Fruit fly (Drosophila melanogaster) whole organism, embryonic: Measurements from ENCODE around the gene Gycbeta100B.

Source experiments
- ATbp ChIP-seq: fragments of 200-800 bp; sonication (Bioruptor generic); optimal IDR thresholded peaks from 2 replicates; lab custom pipeline; 2017; ENCODE audit warnings: missing biosample characterization, mild to moderate bottlenecking, missing genetic modification characterization, missing genetic modification reagents
- Atf-2 ChIP-seq: fragments of 200-800 bp; sonication (Bioruptor generic); optimal IDR thresholded peaks from 2 replicates; lab custom pipeline; 2016; ENCODE audit warnings: missing biosample characterization, missing genetic modification characterization
- Awh ChIP-seq: fragments of 200-800 bp; sonication (Bioruptor generic); IDR thresholded peaks from 2 replicates; pipeline ENCODE4, ENCODE4 v1.3.6; 2022; ENCODE audit warnings: missing biosample characterization, missing genetic modification characterization
- CG10209 ChIP-seq: fragments of 200-800 bp; sonication (Bioruptor generic); optimal IDR thresholded peaks from 3 replicates; lab custom pipeline; 2017; ENCODE audit warnings: missing biosample characterization, mild to moderate bottlenecking, missing genetic modification characterization, missing genetic modification reagents
- CG10321 ChIP-seq: fragments of 200-800 bp; sonication (Bioruptor generic); IDR thresholded peaks from 2 replicates; pipeline ENCODE4 v1.3.6; 2022; ENCODE audit warnings: missing biosample characterization, missing genetic modification characterization
- CG11247 ChIP-seq: fragments of 200-800 bp; sonication (Bioruptor generic); IDR thresholded peaks from 2 replicates; pipeline ENCODE4 v1.3.6; 2022; ENCODE audit warnings: missing biosample characterization, missing genetic modification characterization
- CG11398 ChIP-seq: fragments of 200-800 bp; sonication (Bioruptor generic); optimal IDR thresholded peaks from 2 replicates; lab custom pipeline; 2016; ENCODE audit warnings: missing biosample characterization, missing genetic modification characterization
- CG11504 ChIP-seq: fragments of 200-800 bp; sonication (Bioruptor generic); optimal IDR thresholded peaks from 3 replicates; lab custom pipeline; 2019; ENCODE audit warnings: missing biosample characterization, mild to moderate bottlenecking, missing genetic modification characterization, moderate library complexity
- CG11560 ChIP-seq: fragments of 200-800 bp; sonication (Bioruptor generic); IDR thresholded peaks from 3 replicates; pipeline ENCODE4 v1.3.6; 2022; ENCODE audit warnings: missing biosample characterization, missing genetic modification characterization
- CG12155 ChIP-seq: fragments of 200-800 bp; sonication (Bioruptor generic); optimal IDR thresholded peaks from 3 replicates; lab custom pipeline; 2016; ENCODE audit warnings: missing biosample characterization, missing genetic modification characterization
- CG13123 ChIP-seq: fragments of 200-800 bp; sonication (Bioruptor generic); optimal IDR thresholded peaks from 2 replicates; lab custom pipeline; 2016; ENCODE audit warnings: missing biosample characterization, missing genetic modification characterization
- CG14441 ChIP-seq: fragments of 200-800 bp; sonication (Bioruptor generic); IDR thresholded peaks from 2 replicates; pipeline ENCODE4 v1.3.6; 2022; ENCODE audit warnings: missing biosample characterization, missing genetic modification characterization
- CG14710 ChIP-seq: fragments of 200-800 bp; sonication (Bioruptor generic); optimal IDR thresholded peaks from 3 replicates; lab custom pipeline; 2019; ENCODE audit warnings: missing biosample characterization, mild to moderate bottlenecking, missing genetic modification characterization, moderate library complexity
- CG14965 ChIP-seq: fragments of 200-800 bp; sonication (Bioruptor generic); optimal IDR thresholded peaks from 2 replicates; lab custom pipeline; 2016; ENCODE audit warnings: missing biosample characterization, missing genetic modification characterization, borderline replicate concordance
- CG1603 ChIP-seq: fragments of 200-800 bp; sonication (Bioruptor generic); optimal IDR thresholded peaks from 2 replicates; lab custom pipeline; 2019; ENCODE audit warnings: missing biosample characterization, mild to moderate bottlenecking, missing genetic modification characterization, moderate library complexity
- CG17359 ChIP-seq: fragments of 200-800 bp; sonication (Bioruptor generic); optimal IDR thresholded peaks from 3 replicates; lab custom pipeline; 2018; ENCODE audit warnings: missing biosample characterization, mild to moderate bottlenecking, missing genetic modification characterization, moderate library complexity
- CG17361 ChIP-seq: fragments of 200-800 bp; sonication (Bioruptor generic); IDR thresholded peaks from 3 replicates; pipeline ENCODE4 v1.3.6; 2022; ENCODE audit warnings: missing biosample characterization, missing genetic modification characterization
- CG3163 ChIP-seq: fragments of 200-800 bp; sonication (Bioruptor generic); optimal IDR thresholded peaks from 3 replicates; lab custom pipeline; 2016; ENCODE audit warnings: missing biosample characterization, missing genetic modification characterization
- CG34422 ChIP-seq: fragments of 200-800 bp; sonication (Bioruptor generic); IDR thresholded peaks from 3 replicates; pipeline ENCODE4 v1.3.6; 2022; ENCODE audit warnings: missing biosample characterization, missing genetic modification characterization
- CG3726 ChIP-seq: fragments of 200-800 bp; sonication (Bioruptor generic); IDR thresholded peaks from 3 replicates; pipeline ENCODE4, ENCODE4 v1.3.6; 2022; ENCODE audit warnings: missing biosample characterization, missing genetic modification characterization
- CG6854 ChIP-seq: fragments of 200-800 bp; sonication (Bioruptor generic); optimal IDR thresholded peaks from 3 replicates; lab custom pipeline; 2017; ENCODE audit warnings: missing biosample characterization, mild to moderate bottlenecking, missing genetic modification characterization
- CG7786 ChIP-seq: fragments of 200-800 bp; sonication (Bioruptor generic); optimal IDR thresholded peaks from 2 replicates; lab custom pipeline; 2016; ENCODE audit warnings: missing biosample characterization, missing genetic modification characterization
- Dip2 ChIP-seq: fragments of 200-800 bp; sonication (Bioruptor generic); IDR thresholded peaks from 2 replicates; pipeline ENCODE4 v1.3.6; 2022; ENCODE audit warnings: missing biosample characterization, missing genetic modification characterization
- Fer1 ChIP-seq: fragments of 200-800 bp; sonication (Bioruptor generic); optimal IDR thresholded peaks from 2 replicates; lab custom pipeline; 2017; ENCODE audit warnings: missing biosample characterization, mild to moderate bottlenecking, missing genetic modification characterization
- HHEX ChIP-seq: fragments of 200-800 bp; sonication (Bioruptor generic); optimal IDR thresholded peaks from 3 replicates; lab custom pipeline; 2017; ENCODE audit warnings: missing biosample characterization, mild to moderate bottlenecking, missing genetic modification characterization, missing genetic modification reagents
- Hr3 ChIP-seq: fragments of 200-800 bp; sonication (Bioruptor generic); optimal IDR thresholded peaks from 3 replicates; lab custom pipeline; 2016; ENCODE audit warnings: missing biosample characterization, missing genetic modification characterization
- NK7.1 ChIP-seq: fragments of 200-800 bp; sonication (Bioruptor generic); optimal IDR thresholded peaks from 3 replicates; lab custom pipeline; 2016; ENCODE audit warnings: missing biosample characterization, missing genetic modification characterization
- Nf-YA ChIP-seq: fragments of 200-800 bp; sonication (Bioruptor generic); IDR thresholded peaks from 2 replicates; pipeline ENCODE4 v1.3.6; 2022; ENCODE audit warnings: missing biosample characterization, missing genetic modification characterization
- Nf-YC ChIP-seq: fragments of 200-800 bp; optimal IDR thresholded peaks from 3 replicates; lab custom pipeline; 2019; ENCODE audit warnings: missing biosample characterization, mild to moderate bottlenecking, missing genetic modification characterization, moderate library complexity
- Trl ChIP-seq, 3 experiments: fragments of >200 bp in 2 of 3; fragments of 200-800 bp in 1 of 3; sonication (Bioruptor generic) in 1 of 3; optimal IDR thresholded peaks; 2 replicates in 1 of 3; 3 replicates in 2 of 3; lab custom pipeline; 2016 to 2017; ENCODE audit warnings: missing biosample characterization in 1 of 3, missing genetic modification characterization in 1 of 3
- amos ChIP-seq: fragments of 200-800 bp; sonication (Bioruptor generic); IDR thresholded peaks from 2 replicates; pipeline ENCODE4 v1.3.6; 2022; ENCODE audit warnings: missing biosample characterization, missing genetic modification characterization; ENCODE audit not compliant: partially characterized antibody
- dimm ChIP-seq: fragments of 200-800 bp; sonication (Bioruptor generic); IDR thresholded peaks from 2 replicates; pipeline ENCODE4 v1.3.6; 2022; ENCODE audit warnings: missing biosample characterization, missing genetic modification characterization
- disco-r ChIP-seq: fragments of 200-800 bp; sonication (Bioruptor generic); optimal IDR thresholded peaks from 2 replicates; lab custom pipeline; 2016; ENCODE audit warnings: missing biosample characterization, missing genetic modification characterization
- en ChIP-seq: fragments of 200-800 bp; sonication (Bioruptor generic); optimal IDR thresholded peaks from 2 replicates; lab custom pipeline; 2016; ENCODE audit warnings: missing biosample characterization, missing genetic modification characterization
- gsb ChIP-seq: fragments of 200-800 bp; sonication (Bioruptor generic); IDR thresholded peaks from 2 replicates; pipeline ENCODE4 v1.3.6; 2022; ENCODE audit warnings: missing biosample characterization, missing genetic modification characterization
- hkb ChIP-seq, 2 experiments: fragments of 200-800 bp in 1 of 2; fragments of >200 bp in 1 of 2; sonication (Bioruptor generic) in 1 of 2; IDR thresholded peaks in 1 of 2; optimal IDR thresholded peaks in 1 of 2; 2 replicates each; pipeline versions ENCODE4 v1.3.6 to Lab custom; 2017 to 2022; ENCODE audit warnings: missing biosample characterization in 1 of 2, missing genetic modification characterization in 1 of 2
- kay ChIP-seq: fragments of 200-800 bp; sonication (Bioruptor generic); optimal IDR thresholded peaks from 2 replicates; lab custom pipeline; 2016; ENCODE audit warnings: missing biosample characterization, missing genetic modification characterization
- maf-S ChIP-seq: fragments of 200-800 bp; sonication (Bioruptor generic); optimal IDR thresholded peaks from 2 replicates; lab custom pipeline; 2016; ENCODE audit warnings: missing biosample characterization, missing genetic modification characterization
- mam ChIP-seq: fragments of 200-800 bp; sonication (Bioruptor generic); optimal IDR thresholded peaks from 3 replicates; lab custom pipeline; 2016; ENCODE audit warnings: missing biosample characterization, missing genetic modification characterization
- mld ChIP-seq: fragments of 200-800 bp; sonication (Bioruptor generic); IDR thresholded peaks from 3 replicates; pipeline ENCODE4 v1.3.6; 2022; ENCODE audit warnings: missing biosample characterization, missing genetic modification characterization; ENCODE audit not compliant: partially characterized antibody
- nom ChIP-seq: fragments of 200-800 bp; sonication (Bioruptor generic); optimal IDR thresholded peaks from 2 replicates; lab custom pipeline; 2017; ENCODE audit warnings: missing biosample characterization, missing genetic modification characterization, mild to moderate bottlenecking, moderate library complexity, missing genetic modification reagents
- otp ChIP-seq: fragments of 200-800 bp; sonication (Bioruptor generic); IDR thresholded peaks from 3 replicates; pipeline ENCODE4, ENCODE4 v1.3.6; 2022; ENCODE audit warnings: missing biosample characterization, missing genetic modification characterization
- pho ChIP-seq: fragments of 200-800 bp; sonication (Bioruptor generic); optimal IDR thresholded peaks from 2 replicates; lab custom pipeline; 2016; ENCODE audit warnings: missing biosample characterization, missing genetic modification characterization
- ranshi ChIP-seq: fragments of 200-800 bp; sonication (Bioruptor generic); IDR thresholded peaks from 2 replicates; pipeline ENCODE4 v1.3.6; 2022; ENCODE audit warnings: missing biosample characterization, missing genetic modification characterization
- so ChIP-seq: fragments of 200-800 bp; sonication (Bioruptor generic); IDR thresholded peaks from 3 replicates; pipeline ENCODE4 v1.3.6; 2022; ENCODE audit warnings: missing biosample characterization, missing genetic modification characterization
- sr ChIP-seq: fragments of 200-800 bp; sonication (Bioruptor generic); IDR thresholded peaks from 3 replicates; pipeline ENCODE4 v1.3.6; 2022; ENCODE audit warnings: missing biosample characterization, missing genetic modification characterization
- ssp ChIP-seq: fragments of 200-800 bp; sonication (Bioruptor generic); IDR thresholded peaks from 2 replicates; pipeline ENCODE4 v1.3.6; 2022; ENCODE audit warnings: missing biosample characterization, missing genetic modification characterization
- stc ChIP-seq: fragments of 200-800 bp; sonication (Bioruptor generic); IDR thresholded peaks from 2 replicates; pipeline ENCODE4 v1.3.6; 2022; ENCODE audit warnings: missing biosample characterization, missing genetic modification characterization
- vvl ChIP-seq: fragments of 200-800 bp; sonication (Bioruptor generic); IDR thresholded peaks from 2 replicates; pipeline ENCODE4 v1.3.6; 2022; ENCODE audit warnings: missing biosample characterization, missing genetic modification characterization
- wor ChIP-seq: fragments of 200-800 bp; sonication (Bioruptor generic); IDR thresholded peaks from 2 replicates; pipeline ENCODE4 v1.3.6; 2022; ENCODE audit warnings: missing biosample characterization, missing genetic modification characterization
- yki ChIP-seq: fragments of >200 bp; optimal IDR thresholded peaks from 3 replicates; lab custom pipeline; 2018
- zen2 ChIP-seq: fragments of 200-800 bp; sonication (Bioruptor generic); IDR thresholded peaks from 3 replicates; pipeline ENCODE4 v1.3.6; 2022; ENCODE audit warnings: missing biosample characterization, missing genetic modification characterization; ENCODE audit not compliant: partially characterized antibody

The Gycbeta100B gene

DNA sequence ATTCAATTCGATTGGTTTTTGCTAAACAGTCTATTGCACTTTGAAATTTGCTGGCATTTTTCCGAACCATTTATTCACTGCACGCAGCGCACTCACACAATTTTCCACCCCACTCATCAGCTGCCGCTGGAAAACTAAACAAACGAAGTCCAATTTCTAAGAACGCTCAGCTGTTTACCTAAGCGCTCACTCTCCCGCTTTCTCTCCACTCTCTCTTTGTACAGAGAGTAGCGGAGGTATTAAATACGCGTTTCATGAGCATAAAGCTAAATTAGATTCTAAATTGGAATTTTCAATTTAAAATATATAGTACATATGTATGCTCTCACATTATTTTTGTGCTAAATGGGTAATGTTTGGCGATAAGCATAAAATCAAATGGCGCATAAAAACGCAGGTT, 34.8 kb downstream of the Gycbeta100B start, which contains the start of gene stops (continued):
- TF ChIP-seq CG14441 (GFP tag; lab: Robert Waterston, UW) (no peak), CG11398 (GFP tag; lab: Kevin White, UChicago) (no peak), Nf-YA (no peak), hkb (optimal IDR thresholded peaks at IDR 0.05; lab: Kevin White, UChicago) (no peak), hkb (GFP tag; IDR thresholded peaks at IDR 0.05; lab: Robert Waterston, UW) (no peak), nom (GFP tag; lab: Kevin White, UChicago) (no peak), so (no peak), yki (peak; percentile 39), Fer1 (GFP tag; lab: Kevin White, UChicago) (peak; percentile 2), CG12155 (no peak), HHEX (GFP tag; lab: Kevin White, UChicago) (peak; percentile 76), gsb (GFP tag; lab: Robert Waterston, UW) (no peak), Atf-2 (no peak), CG10209 (GFP tag; lab: Kevin White, UChicago) (peak; percentile 28), mld (no peak), CG11504 (tag; lab: Kevin White, UChicago) (peak; percentile 14), Trl (optimal IDR thresholded peaks at IDR 0.05; lab: Kevin White, UChicago) (peak; percentile 70 to 82), Trl (GFP tag; optimal IDR thresholded peaks at IDR 0.05; lab: Kevin White, UChicago) (peak; percentile 59), ranshi (peak; percentile 43; the same call in 1 of the 2 replicates), NK7.1 (no peak), Nf-YC (tag; lab: Kevin White, UChicago) (no peak), CG11247 (GFP tag; lab: Robert Waterston, UW) (peak; percentile 50; the same call in 1 of the 2 replicates), vvl (GFP tag; lab: Robert Waterston, UW) (peak; percentile 50), en (GFP tag; lab: Kevin White, UChicago) (no peak), CG6854 (peak; percentile 44), CG17361 (GFP tag; lab: Robert Waterston, UW) (no peak), dimm (no peak), CG7786 (GFP tag; lab: Kevin White, UChicago) (no peak), CG1603 (tag; lab: Kevin White, UChicago) (peak; percentile 36), sr (GFP tag; lab: Robert Waterston, UW) (no peak), ATbp (GFP tag; lab: Kevin White, UChicago) (peak; percentile 80), CG14710 (no peak), CG13123 (GFP tag; lab: Kevin White, UChicago) (peak; percentile 16), maf-S (GFP tag; lab: Kevin White, UChicago) (peak; percentile 34), CG3163 (GFP tag; lab: Kevin White, UChicago) (peak; percentile 26), zen2 (no peak), pho (GFP tag; lab: Kevin White, UChicago) (peak; percentile 18), CG14965 (peak; percentile 15), CG34422 (GFP tag; lab: Robert Waterston, UW) (0 out of 3 replicates have a peak, but pooled peaks have one; percentile 17), otp (GFP tag; lab: Robert Waterston, UW) (no peak), wor (GFP tag; lab: Robert Waterston, UW) (no peak), CG10321 (GFP tag; lab: Robert Waterston, UW) (no peak), mam (GFP tag; lab: Kevin White, UChicago) (peak; percentile 14), CG11560 (tag; lab: Robert Waterston, UW) (no peak), kay (GFP tag; lab: Kevin White, UChicago) (no peak), amos (GFP tag; lab: Robert Waterston, UW) (no peak), Awh (GFP tag; lab: Robert Waterston, UW) (peak; percentile 84), disco-r (no peak), CG3726 (GFP tag; lab: Robert Waterston, UW) (no peak), Hr3 (GFP tag; lab: Kevin White, UChicago) (no peak), Dip2 (GFP tag; lab: Robert Waterston, UW) (no peak), CG17359 (tag; lab: Kevin White, UChicago) (peak; percentile 39), ssp (no peak), stc (GFP tag; lab: Robert Waterston, UW) (no peak)
